Fruit fly (Drosophila melanogaster): ENCODE results near the gene ed.

The ed gene

dm6 chr2L:4054881-4055779 lies 24.0 kb downstream of the ed start (continued):
- TF ChIP-seq CG6813 (GFP tag; optimal IDR thresholded peaks at IDR 0.05) (no peak), CG1529 (GFP tag; optimal IDR thresholded peaks at IDR 0.05) (no peak), gsb-n (tag; optimal IDR thresholded peaks at IDR 0.05) (no peak), gem (tag; optimal IDR thresholded peaks at IDR 0.05) (peak; percentile 65), CG4404 (GFP tag; IDR thresholded peaks at IDR 0.05) (peak; percentile 46), CG17912 (GFP tag; optimal IDR thresholded peaks at IDR 0.05) (no peak), CG7786 (GFP tag; optimal IDR thresholded peaks at IDR 0.05) (no peak), fru (optimal IDR thresholded peaks at IDR 0.05) (no peak), Scr (GFP tag; IDR thresholded peaks at IDR 0.05; ENCODE audit: partially characterized antibody) (no peak), croc (GFP tag; conservative IDR thresholded peaks at IDR 0.05) (no peak), pros (GFP tag; optimal IDR thresholded peaks at IDR 0.05) (no peak), Ravus (GFP tag; IDR thresholded peaks at IDR 0.05) (no peak), gro (GFP tag; optimal IDR thresholded peaks at IDR 0.05) (no peak), Myb (GFP tag; optimal IDR thresholded peaks at IDR 0.05) (no peak), sc (optimal IDR thresholded peaks at IDR 0.05) (no peak), sc (GFP tag; optimal IDR thresholded peaks at IDR 0.05) (peak; percentile 38), GATAe (GFP tag; conservative IDR thresholded peaks at IDR 0.05) (no peak), fd3F (GFP tag; optimal IDR thresholded peaks at IDR 0.05) (no peak), Bteb2 (GFP tag; optimal IDR thresholded peaks at IDR 0.05) (no peak), caup (GFP tag; optimal IDR thresholded peaks at IDR 0.05; ENCODE audit: severe bottlenecking) (no peak), Atf6 (GFP tag; IDR thresholded peaks at IDR 0.05) (no peak), mam (GFP tag; optimal IDR thresholded peaks at IDR 0.05) (no peak), CG17612 (GFP tag; IDR thresholded peaks at IDR 0.05) (no peak), tx (GFP tag; optimal IDR thresholded peaks at IDR 0.05) (no peak), crp (GFP tag; optimal IDR thresholded peaks at IDR 0.05) (no peak), Oaz (GFP tag; IDR thresholded peaks at IDR 0.05) (no peak), Tbp (GFP tag; optimal IDR thresholded peaks at IDR 0.05) (no peak), CG10431 (GFP tag; optimal IDR thresholded peaks at IDR 0.05) (no peak), HLH3B (GFP tag; IDR thresholded peaks at IDR 0.05) (0 out of 2 replicates have a peak, but pooled peaks have one; percentile 5), CG16863 (GFP tag; optimal IDR thresholded peaks at IDR 0.05) (no peak), CG6689 (GFP tag; IDR thresholded peaks at IDR 0.05) (no peak), Lim3 (GFP tag; IDR thresholded peaks at IDR 0.05) (no peak), CG11504 (tag; optimal IDR thresholded peaks at IDR 0.05) (peak; percentile 14), Spps (tag; optimal IDR thresholded peaks at IDR 0.05) (no peak), CG12942 (GFP tag; optimal IDR thresholded peaks at IDR 0.05) (no peak), CG9437 (GFP tag; optimal IDR thresholded peaks at IDR 0.05) (peak; percentile 16), wdn (GFP tag; IDR thresholded peaks at IDR 0.05) (no peak), da (GFP tag; optimal IDR thresholded peaks at IDR 0.05) (no peak), danr (GFP tag; IDR thresholded peaks at IDR 0.05) (no peak), btn (GFP tag; optimal IDR thresholded peaks at IDR 0.05) (no peak), CG33213 (GFP tag; optimal IDR thresholded peaks at IDR 0.05) (no peak), mld (GFP tag; IDR thresholded peaks at IDR 0.05; ENCODE audit: partially characterized antibody) (no peak), CHES-1-like (GFP tag; optimal IDR thresholded peaks at IDR 0.05) (no peak), Ada2b (GFP tag; IDR thresholded peaks at IDR 0.05) (no peak), prd (optimal IDR thresholded peaks at IDR 0.05) (no peak), prd (GFP tag; IDR thresholded peaks at IDR 0.05) (peak; percentile 58; the same call in 2 of the 3 replicates), luna (GFP tag; optimal IDR thresholded peaks at IDR 0.05) (no peak), trh (GFP tag; optimal IDR thresholded peaks at IDR 0.05) (no peak), stwl (tag; optimal IDR thresholded peaks at IDR 0.05) (no peak), CG10979 (tag; optimal IDR thresholded peaks at IDR 0.05) (peak; percentile 55), CG4424 (GFP tag; optimal IDR thresholded peaks at IDR 0.05) (peak; percentile 17)
